ENCODE assay signal across 6 fruit fly cellular contexts in the genomic region with DNA sequence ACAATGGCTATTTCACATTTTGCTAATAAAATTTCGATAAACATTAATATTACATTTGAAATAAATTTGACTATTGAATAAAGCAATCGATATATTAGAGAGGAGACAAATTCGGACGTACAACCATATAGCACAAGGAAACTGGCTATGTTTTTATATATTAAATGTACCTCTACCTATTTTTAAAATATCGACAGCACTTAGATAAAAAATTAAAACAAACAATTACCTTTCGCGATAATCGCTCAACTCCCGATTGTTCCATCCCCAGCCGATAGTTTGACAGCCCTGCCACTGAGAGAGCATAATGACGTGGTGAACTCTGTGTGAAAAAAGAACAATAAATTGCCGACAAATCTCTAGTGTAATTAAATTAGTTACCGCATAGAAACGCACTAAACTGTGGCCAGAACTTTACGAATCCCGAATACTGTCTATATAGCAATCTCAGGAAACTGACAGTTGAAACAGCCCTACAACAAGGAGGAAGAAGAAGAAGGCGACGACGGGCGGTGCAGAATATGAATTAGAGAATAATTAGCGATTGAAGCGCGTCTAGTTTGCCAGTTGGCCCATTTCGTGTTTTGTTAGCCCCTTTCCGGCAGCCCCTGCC.
TF ChIP-seq lines count a peak whose summit lies in the region.

A gene (plus strand): TSS at position 271 of the 613 bp plus-strand sequence.

- peak; percentile 7 to 17 for TF ChIP-seq CTCF in S2 (optimal IDR thresholded peaks at IDR 0.05; lab: Kevin White, UChicago)
- peak; percentile 59 for TF ChIP-seq CTCF in whole organism, embryonic (GFP tag; optimal IDR thresholded peaks at IDR 0.05; lab: Kevin White, UChicago)

TF ChIP-seq in whole organism, adult, 20 proteins besides CTCF, POLR2A, EP300 and RAD21 (continues in another document):
- TF ChIP-seq CG33017 (tag; optimal IDR thresholded peaks at IDR 0.05; lab: Kevin White, UChicago) (peak; percentile 95), CG7101 (tag; optimal IDR thresholded peaks at IDR 0.05; lab: Kevin White, UChicago) (peak; percentile 98), CG12768 (GFP tag; optimal IDR thresholded peaks at IDR 0.05; lab: Kevin White, UChicago) (peak; percentile 98), kay (GFP tag; lab: Kevin White, UChicago; ENCODE audit: borderline replicate concordance) (no peak), CG1620 (GFP tag; optimal IDR thresholded peaks at IDR 0.05; lab: Kevin White, UChicago) (peak; percentile 99), bab1 (GFP tag; optimal IDR thresholded peaks at IDR 0.05; lab: Kevin White, UChicago) (peak; percentile 98), cnc (optimal IDR thresholded peaks at IDR 0.05; lab: Kevin White, UChicago) (no peak), CG7045 (GFP tag; optimal IDR thresholded peaks at IDR 0.05; lab: Kevin White, UChicago) (peak; percentile 97), ovo (GFP tag; optimal IDR thresholded peaks at IDR 0.05; lab: Kevin White, UChicago) (peak; percentile 94), cic (GFP tag; optimal IDR thresholded peaks at IDR 0.05; lab: Kevin White, UChicago) (peak; percentile 84), tj (GFP tag; optimal IDR thresholded peaks at IDR 0.05; lab: Kevin White, UChicago) (peak; percentile 87), Crg-1 (GFP tag; optimal IDR thresholded peaks at IDR 0.05; lab: Kevin White, UChicago) (peak; percentile 98), Hr96 (GFP tag; optimal IDR thresholded peaks at IDR 0.05; lab: Kevin White, UChicago) (peak; percentile 98), toe (GFP tag; optimal IDR thresholded peaks at IDR 0.05; lab: Kevin White, UChicago) (peak; percentile 99), CG5204 (GFP tag; optimal IDR thresholded peaks at IDR 0.05; lab: Kevin White, UChicago) (no peak), CG11617 (GFP tag; optimal IDR thresholded peaks at IDR 0.05; lab: Kevin White, UChicago) (peak; percentile 97)

TF ChIP-seq in whole organism, embryonic, 481 proteins besides CTCF, POLR2A, EP300 and RAD21 (continues in another document):
- TF ChIP-seq MBD-R2 (GFP tag; IDR thresholded peaks at IDR 0.05; lab: Robert Waterston, UW) (peak; percentile 99), Pdp1 (GFP tag; optimal IDR thresholded peaks at IDR 0.05; lab: Kevin White, UChicago) (peak; percentile 98), kni (GFP tag; optimal IDR thresholded peaks at IDR 0.05; lab: Kevin White, UChicago) (peak; percentile 88), CG34224 (GFP tag; IDR thresholded peaks at IDR 0.05; lab: Robert Waterston, UW; ENCODE audit: partially characterized antibody) (peak; percentile 100), amos (GFP tag; IDR thresholded peaks at IDR 0.05; lab: Robert Waterston, UW; ENCODE audit: partially characterized antibody) (peak; percentile 98), wor (GFP tag; IDR thresholded peaks at IDR 0.05; lab: Robert Waterston, UW) (peak; percentile 99), ara (GFP tag; IDR thresholded peaks at IDR 0.05; lab: Robert Waterston, UW) (peak; percentile 98), CG13424 (tag; optimal IDR thresholded peaks at IDR 0.05; lab: Kevin White, UChicago) (peak; percentile 98), CG12744 (GFP tag; optimal IDR thresholded peaks at IDR 0.05; lab: Kevin White, UChicago) (peak; percentile 95), Bteb2 (GFP tag; optimal IDR thresholded peaks at IDR 0.05; lab: Kevin White, UChicago) (peak; percentile 98), HLHmδ (GFP tag; optimal IDR thresholded peaks at IDR 0.05; lab: Kevin White, UChicago) (peak; percentile 12), BEAF-32 (GFP tag; optimal IDR thresholded peaks at IDR 0.05; lab: Kevin White, UChicago) (peak; percentile 100), CG8478 (optimal IDR thresholded peaks at IDR 0.05; lab: Kevin White, UChicago) (no peak), dysf (GFP tag; IDR thresholded peaks at IDR 0.05; lab: Robert Waterston, UW) (peak; percentile 99), Gug (GFP tag; IDR thresholded peaks at IDR 0.05; lab: Robert Waterston, UW) (peak; percentile 99), ATbp (GFP tag; optimal IDR thresholded peaks at IDR 0.05; lab: Kevin White, UChicago) (peak; percentile 92)

TF ChIP-seq in whole organism, prepupa, 60 proteins besides CTCF, POLR2A, EP300 and RAD21 (continues in another document):
- TF ChIP-seq fd59A (GFP tag; optimal IDR thresholded peaks at IDR 0.05; lab: Kevin White, UChicago) (peak; percentile 91), Sox15 (GFP tag; optimal IDR thresholded peaks at IDR 0.05; lab: Kevin White, UChicago) (peak; percentile 96), CG8319 (GFP tag; optimal IDR thresholded peaks at IDR 0.05; lab: Kevin White, UChicago) (peak; percentile 93), CG11762 (GFP tag; optimal IDR thresholded peaks at IDR 0.05; lab: Kevin White, UChicago; ENCODE audit: insufficient read depth) (peak; percentile 90), cyc (GFP tag; optimal IDR thresholded peaks at IDR 0.05; lab: Kevin White, UChicago) (peak; percentile 97), lz (GFP tag; optimal IDR thresholded peaks at IDR 0.05; lab: Kevin White, UChicago) (peak; percentile 98), CG10669 (GFP tag; optimal IDR thresholded peaks at IDR 0.05; lab: Kevin White, UChicago) (peak; percentile 94), CG1621 (tag; optimal IDR thresholded peaks at IDR 0.05; lab: Kevin White, UChicago) (peak; percentile 93), acj6 (GFP tag; optimal IDR thresholded peaks at IDR 0.05; lab: Kevin White, UChicago) (peak; percentile 97), svp (GFP tag; lab: Kevin White, UChicago) (peak; percentile 99), fkh (GFP tag; optimal IDR thresholded peaks at IDR 0.05; lab: Kevin White, UChicago) (peak; percentile 86), Hr38 (GFP tag; optimal IDR thresholded peaks at IDR 0.05; lab: Kevin White, UChicago) (peak; percentile 82), Met (GFP tag; optimal IDR thresholded peaks at IDR 0.05; lab: Kevin White, UChicago) (peak; percentile 97), Hr4 (GFP tag; optimal IDR thresholded peaks at IDR 0.05; lab: Kevin White, UChicago) (peak; percentile 97), CG16779 (tag; optimal IDR thresholded peaks at IDR 0.05; lab: Kevin White, UChicago) (no peak), achi (GFP tag; optimal IDR thresholded peaks at IDR 0.05; lab: Kevin White, UChicago) (peak; percentile 97), Hr39 (GFP tag; optimal IDR thresholded peaks at IDR 0.05; lab: Kevin White, UChicago) (peak; percentile 98)

TF ChIP-seq in whole organism, pupa, 21 proteins besides CTCF, POLR2A, EP300 and RAD21 (continues in another document):
- TF ChIP-seq CG9948 (tag; optimal IDR thresholded peaks at IDR 0.05; lab: Kevin White, UChicago): peak; percentile 93
- TF ChIP-seq Snoo (tag; optimal IDR thresholded peaks at IDR 0.05; lab: Kevin White, UChicago): peak; percentile 95
- TF ChIP-seq Pif1A (GFP tag; optimal IDR thresholded peaks at IDR 0.05; lab: Kevin White, UChicago): no peak
- peak; percentile 86 for TF ChIP-seq gl (tag; optimal IDR thresholded peaks at IDR 0.05; lab: Kevin White, UChicago)
- peak; percentile 92 for TF ChIP-seq CG34367 (tag; optimal IDR thresholded peaks at IDR 0.05; lab: Kevin White, UChicago)
- peak; percentile 92 for TF ChIP-seq CG8301 (tag; optimal IDR thresholded peaks at IDR 0.05; lab: Kevin White, UChicago)
- TF ChIP-seq CG4496 (GFP tag; IDR thresholded peaks at IDR 0.05; lab: Robert Waterston, UW): peak; percentile 98
- TF ChIP-seq Pif1B (GFP tag; optimal IDR thresholded peaks at IDR 0.05; lab: Kevin White, UChicago): no peak
- peak; percentile 97 for TF ChIP-seq CG32121 (GFP tag; IDR thresholded peaks at IDR 0.05; lab: Robert Waterston, UW)
- peak; percentile 93 for TF ChIP-seq CG12605 (GFP tag; IDR thresholded peaks at IDR 0.05; lab: Robert Waterston, UW)
- peak; percentile 96 for TF ChIP-seq Ets98B (GFP tag; IDR thresholded peaks at IDR 0.05; lab: Robert Waterston, UW)
- peak; percentile 93 for TF ChIP-seq CG17806 (tag; optimal IDR thresholded peaks at IDR 0.05; lab: Kevin White, UChicago)
- TF ChIP-seq rn (GFP tag; IDR thresholded peaks at IDR 0.05; lab: Robert Waterston, UW): peak; percentile 96
- TF ChIP-seq CG14655 (GFP tag; optimal IDR thresholded peaks at IDR 0.05; lab: Kevin White, UChicago): no peak
- TF ChIP-seq EcR (GFP tag; optimal IDR thresholded peaks at IDR 0.05; lab: Kevin White, UChicago): peak; percentile 55
- TF ChIP-seq D1 (tag; optimal IDR thresholded peaks at IDR 0.05; lab: Kevin White, UChicago): no peak
- TF ChIP-seq CG13204 (GFP tag; optimal IDR thresholded peaks at IDR 0.05; lab: Kevin White, UChicago): no peak
- TF ChIP-seq CG10348 (GFP tag; IDR thresholded peaks at IDR 0.05; lab: Robert Waterston, UW): peak; percentile 96
- peak; percentile 98 for TF ChIP-seq fd96Ca (GFP tag; IDR thresholded peaks at IDR 0.05; lab: Robert Waterston, UW)
- TF ChIP-seq CG8159 (tag; optimal IDR thresholded peaks at IDR 0.05; lab: Kevin White, UChicago): peak; percentile 93

TF ChIP-seq in whole organism, wandering third instar larva, 38 proteins besides CTCF, POLR2A, EP300 and RAD21 (continues in another document):
- TF ChIP-seq Hr83 (GFP tag; optimal IDR thresholded peaks at IDR 0.05; lab: Kevin White, UChicago; ENCODE audit: poor library complexity, severe bottlenecking) (peak; percentile 96), jim (GFP tag; optimal IDR thresholded peaks at IDR 0.05; lab: Kevin White, UChicago) (peak; percentile 43), foxo (GFP tag; optimal IDR thresholded peaks at IDR 0.05; lab: Kevin White, UChicago) (peak; percentile 89 to 98), tai (GFP tag; optimal IDR thresholded peaks at IDR 0.05; lab: Kevin White, UChicago) (no peak), Hr78 (GFP tag; optimal IDR thresholded peaks at IDR 0.05; lab: Kevin White, UChicago) (no peak), Mio (GFP tag; optimal IDR thresholded peaks at IDR 0.05; lab: Kevin White, UChicago) (peak; percentile 79), pan (optimal IDR thresholded peaks at IDR 0.05; lab: Kevin White, UChicago) (no peak), sv (GFP tag; optimal IDR thresholded peaks at IDR 0.05; lab: Kevin White, UChicago) (peak; percentile 98), CG32264 (GFP tag; optimal IDR thresholded peaks at IDR 0.05; lab: Kevin White, UChicago) (peak; percentile 93), Abd-B (GFP tag; optimal IDR thresholded peaks at IDR 0.05; lab: Kevin White, UChicago) (no peak), OdsH (GFP tag; optimal IDR thresholded peaks at IDR 0.05; lab: Kevin White, UChicago) (peak; percentile 96), Myc (optimal IDR thresholded peaks at IDR 0.05; lab: Kevin White, UChicago) (peak; percentile 25), Vsx2 (GFP tag; optimal IDR thresholded peaks at IDR 0.05; lab: Kevin White, UChicago; ENCODE audit: partially characterized antibody) (no peak), lola (GFP tag; optimal IDR thresholded peaks at IDR 0.05; lab: Kevin White, UChicago) (no peak), HLH106 (tag; optimal IDR thresholded peaks at IDR 0.05; lab: Kevin White, UChicago) (peak; percentile 98), CrebA (GFP tag; optimal IDR thresholded peaks at IDR 0.05; lab: Kevin White, UChicago; ENCODE audit: borderline replicate concordance) (no peak), dl (GFP tag; optimal IDR thresholded peaks at IDR 0.05; lab: Kevin White, UChicago; ENCODE audit: insufficient read depth in 1 of 2, partially characterized antibody in 2 of 2) (no peak), Dif (GFP tag; optimal IDR thresholded peaks at IDR 0.05; lab: Kevin White, UChicago; ENCODE audit: partially characterized antibody) (no peak), Dfd (GFP tag; optimal IDR thresholded peaks at IDR 0.05; lab: Kevin White, UChicago) (no peak), woc (GFP tag; optimal IDR thresholded peaks at IDR 0.05; lab: Kevin White, UChicago) (peak; percentile 97)
